In the genomic region with DNA sequence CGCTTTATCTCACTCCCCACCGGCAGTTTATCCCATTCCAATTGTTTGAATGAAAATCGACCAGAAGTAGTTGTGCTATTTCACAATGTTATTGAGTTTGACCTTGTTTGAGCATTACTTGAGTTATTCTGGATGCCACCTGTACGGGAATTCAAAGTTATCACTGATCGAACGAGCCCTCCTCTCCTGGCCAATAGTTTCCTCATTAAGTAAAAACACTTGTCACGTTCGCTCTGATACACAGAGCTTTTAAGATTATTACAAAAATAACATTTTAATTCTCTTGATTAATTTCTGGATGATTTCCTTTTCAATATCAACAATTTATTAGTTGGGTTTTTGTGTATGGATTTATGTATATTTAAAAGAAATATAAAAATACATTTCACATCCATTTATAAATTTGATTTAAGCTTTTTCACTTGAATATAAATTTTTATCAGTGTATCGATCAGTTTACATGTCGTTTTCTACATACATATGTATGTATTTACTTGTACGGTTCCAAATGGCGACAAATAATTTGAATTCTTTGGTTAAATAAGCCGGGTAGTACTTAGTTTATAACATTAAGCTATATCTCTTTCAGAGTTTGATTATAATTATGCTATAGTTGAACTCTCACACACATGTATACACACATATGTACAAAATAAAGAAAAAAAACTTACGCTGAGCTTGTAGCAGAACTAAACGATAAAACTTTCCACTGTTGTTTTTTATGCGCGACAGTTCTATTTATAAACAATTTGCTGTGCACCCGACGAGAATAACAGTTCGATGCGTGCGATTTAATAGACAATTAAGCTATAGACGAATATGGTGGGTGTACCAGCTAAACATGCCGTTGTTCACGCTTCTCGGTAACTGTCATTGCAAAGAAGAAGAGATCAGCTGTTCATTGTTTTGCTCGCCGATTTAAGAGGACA, we compare ENCODE assay signal across 1 fruit fly cellular context.
TF ChIP-seq lines count a peak whose summit lies in the region.

CG3609 (minus strand) TSS at position 810 of the 929 bp plus-strand sequence.
CG15390 (plus strand) TSS at position 896 of the 929 bp plus-strand sequence.

TF ChIP-seq in whole organism, embryonic, 481 proteins besides CTCF, POLR2A, EP300 and RAD21 (continued from another document):
- TF ChIP-seq CG9609 (GFP tag; optimal IDR thresholded peaks at IDR 0.05; lab: Kevin White, UChicago) (peak; percentile 87), CG7786 (GFP tag; optimal IDR thresholded peaks at IDR 0.05; lab: Kevin White, UChicago) (peak; percentile 90), gcm (GFP tag; optimal IDR thresholded peaks at IDR 0.05; lab: Kevin White, UChicago) (peak; percentile 54), Tbp (GFP tag; optimal IDR thresholded peaks at IDR 0.05; lab: Kevin White, UChicago) (no peak), unpg (GFP tag; optimal IDR thresholded peaks at IDR 0.05; lab: Kevin White, UChicago) (peak; percentile 81), CG18599 (GFP tag; optimal IDR thresholded peaks at IDR 0.05; lab: Kevin White, UChicago) (peak; percentile 88), Sox100B (GFP tag; optimal IDR thresholded peaks at IDR 0.05; lab: Kevin White, UChicago) (peak; percentile 58), HLH4C (GFP tag; IDR thresholded peaks at IDR 0.05; lab: Robert Waterston, UW; ENCODE audit: partially characterized antibody) (no peak), Rfx (GFP tag; IDR thresholded peaks at IDR 0.05; lab: Robert Waterston, UW) (peak; percentile 98), dpn (GFP tag; optimal IDR thresholded peaks at IDR 0.05; lab: Kevin White, UChicago) (peak; percentile 88 to 92), rib (GFP tag; IDR thresholded peaks at IDR 0.05; lab: Robert Waterston, UW) (peak; percentile 90), CG7745 (tag; optimal IDR thresholded peaks at IDR 0.05; lab: Kevin White, UChicago) (no peak), jigr1 (GFP tag; IDR thresholded peaks at IDR 0.05; lab: Robert Waterston, UW) (no peak), NC2α (GFP tag; optimal IDR thresholded peaks at IDR 0.05; lab: Kevin White, UChicago) (peak; percentile 51), en (GFP tag; optimal IDR thresholded peaks at IDR 0.05; lab: Kevin White, UChicago) (peak; percentile 79), CG13296 (GFP tag; optimal IDR thresholded peaks at IDR 0.05; lab: Kevin White, UChicago) (peak; percentile 64), ab (GFP tag; optimal IDR thresholded peaks at IDR 0.05; lab: Kevin White, UChicago) (peak; percentile 80), CG12769 (tag; optimal IDR thresholded peaks at IDR 0.05; lab: Kevin White, UChicago) (peak; percentile 94), vvl (GFP tag; IDR thresholded peaks at IDR 0.05; lab: Robert Waterston, UW) (peak; percentile 94), yki (optimal IDR thresholded peaks at IDR 0.05; lab: Kevin White, UChicago) (no peak), CG3281 (GFP tag; optimal IDR thresholded peaks at IDR 0.05; lab: Kevin White, UChicago) (peak; percentile 66), zfh2 (GFP tag; optimal IDR thresholded peaks at IDR 0.05; lab: Kevin White, UChicago) (peak; percentile 94), CG17568 (GFP tag; optimal IDR thresholded peaks at IDR 0.05; lab: Kevin White, UChicago) (peak; percentile 79), CG14667 (GFP tag; IDR thresholded peaks at IDR 0.05; lab: Robert Waterston, UW) (peak; percentile 65), CoRest (tag; optimal IDR thresholded peaks at IDR 0.05; lab: Kevin White, UChicago) (peak; percentile 62), Eip74EF (GFP tag; optimal IDR thresholded peaks at IDR 0.05; lab: Kevin White, UChicago) (peak in 1 of 2 experiments; percentile 75), cad (GFP tag; optimal IDR thresholded peaks at IDR 0.05; lab: Kevin White, UChicago) (no peak), TFAM (GFP tag; optimal IDR thresholded peaks at IDR 0.05; lab: Kevin White, UChicago) (no peak), gce (GFP tag; IDR thresholded peaks at IDR 0.05; lab: Robert Waterston, UW) (peak; percentile 44; the same call in 1 of the 3 replicates), CG10543 (GFP tag; optimal IDR thresholded peaks at IDR 0.05; lab: Kevin White, UChicago) (peak; percentile 90), exex (tag; optimal IDR thresholded peaks at IDR 0.05; lab: Kevin White, UChicago) (peak; percentile 91), CG3838 (GFP tag; optimal IDR thresholded peaks at IDR 0.05; lab: Kevin White, UChicago) (peak; percentile 9), ssp (GFP tag; IDR thresholded peaks at IDR 0.05; lab: Robert Waterston, UW) (no peak), tgo (GFP tag; IDR thresholded peaks at IDR 0.05; lab: Robert Waterston, UW) (peak; percentile 64), Xrp1 (GFP tag; IDR thresholded peaks at IDR 0.05; lab: Robert Waterston, UW) (peak; percentile 82), crc (GFP tag; optimal IDR thresholded peaks at IDR 0.05; lab: Kevin White, UChicago) (peak; percentile 79), CG9215 (GFP tag; IDR thresholded peaks at IDR 0.05; lab: Robert Waterston, UW) (peak; percentile 68), CG11247 (GFP tag; IDR thresholded peaks at IDR 0.05; lab: Robert Waterston, UW) (peak; percentile 83), CG8281 (tag; optimal IDR thresholded peaks at IDR 0.05; lab: Kevin White, UChicago) (no peak), ftz-f1 (GFP tag; optimal IDR thresholded peaks at IDR 0.05; lab: Kevin White, UChicago) (peak; percentile 48), CG8944 (GFP tag; optimal IDR thresholded peaks at IDR 0.05; lab: Kevin White, UChicago) (peak; percentile 85), gt (GFP tag; IDR thresholded peaks at IDR 0.05; lab: Robert Waterston, UW) (no peak), sisA (GFP tag; IDR thresholded peaks at IDR 0.05; lab: Robert Waterston, UW) (peak; percentile 76), Sry-δ (GFP tag; optimal IDR thresholded peaks at IDR 0.05; lab: Kevin White, UChicago) (peak; percentile 66), stwl (tag; optimal IDR thresholded peaks at IDR 0.05; lab: Kevin White, UChicago) (peak; percentile 25)
